Fruit fly (Drosophila melanogaster): ENCODE results near the gene CG7963.

DNA sequence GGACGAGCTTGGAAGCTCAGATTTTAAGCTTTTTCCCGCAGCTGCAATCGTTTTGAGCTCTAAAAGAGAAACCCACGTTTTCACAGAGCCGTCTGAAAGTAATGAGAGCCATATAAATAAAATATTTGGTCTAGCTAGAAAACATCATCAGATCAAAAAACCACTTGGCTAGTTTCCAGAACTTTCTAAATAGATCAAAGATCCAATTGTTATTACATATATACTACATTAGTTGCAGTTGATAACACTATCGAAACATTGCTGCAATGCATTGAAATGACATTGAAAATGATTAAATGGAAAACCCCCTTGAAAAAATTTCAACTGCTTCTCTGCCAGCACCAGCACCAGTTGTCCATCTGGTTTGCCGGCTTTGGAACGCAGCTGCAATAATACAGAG, 7.7 kb upstream of the CG7963 start:
- no peak for TF ChIP-seq ovo (GFP tag; optimal IDR thresholded peaks at IDR 0.05)
- no peak for TF ChIP-seq bab1 (GFP tag; optimal IDR thresholded peaks at IDR 0.05)
- no peak for TF ChIP-seq Mnt (GFP tag; optimal IDR thresholded peaks at IDR 0.05)
- no peak for TF ChIP-seq CG11617 (GFP tag; optimal IDR thresholded peaks at IDR 0.05)

Data from whole organism, adult.